Worm (Caenorhabditis elegans) whole organism, early embryonic: ENCODE results near the gene hpo-28.
A peak's percentile ranks its signal among the peaks of the same experiment; 100 is the strongest.

Experiments used
- B0310.2 ChIP-seq: sonication (generic microtip); optimal IDR thresholded peaks from 2 replicates; lab custom pipeline; 2016; ENCODE audit warnings: mild to moderate bottlenecking, missing genetic modification characterization, missing compliant biosample characterization
- F13C5.2 ChIP-seq: sonication (generic microtip); optimal IDR thresholded peaks from 2 replicates; lab custom pipeline; 2017; ENCODE audit warnings: mild to moderate bottlenecking, missing genetic modification characterization, inconsistent platforms, missing compliant biosample characterization
- aly-1 ChIP-seq: sonication (generic microtip); optimal IDR thresholded peaks from 2 replicates; lab custom pipeline; 2016; ENCODE audit warnings: missing genetic modification characterization, missing compliant biosample characterization
- ama-1 ChIP-seq: fragments of 150-350 bp; optimal IDR thresholded peaks from 2 replicates; lab custom pipeline; 2014
- ceh-13 ChIP-seq: fragments of 200-800 bp; sonication (Bioruptor generic); optimal IDR thresholded peaks from 2 replicates; lab custom pipeline; 2018; ENCODE audit warnings: mild to moderate bottlenecking, missing genetic modification characterization, missing compliant biosample characterization
- ceh-36 ChIP-seq: sonication (generic microtip); optimal IDR thresholded peaks from 2 replicates; lab custom pipeline; 2016; ENCODE audit warnings: missing genetic modification characterization, inconsistent platforms, missing compliant biosample characterization
- ets-7 ChIP-seq: sonication (generic microtip); optimal IDR thresholded peaks from 2 replicates; lab custom pipeline; 2016; ENCODE audit warnings: missing genotype, missing genetic modification characterization, missing compliant biosample characterization
- flt-1 ChIP-seq: fragments of 200-800 bp; sonication (Bioruptor generic); IDR thresholded peaks from 2 replicates; pipeline ENCODE4 v1.3.6; 2022; ENCODE audit warnings: missing genetic modification characterization, missing compliant biosample characterization
- hmbx-1 ChIP-seq: sonication (generic microtip); optimal IDR thresholded peaks from 2 replicates; lab custom pipeline; 2016; ENCODE audit warnings: mild to moderate bottlenecking, missing genetic modification characterization, missing compliant biosample characterization
- hmg-4 ChIP-seq: fragments of 200-800 bp; sonication (Bioruptor generic); optimal IDR thresholded peaks from 2 replicates; lab custom pipeline; 2018; ENCODE audit warnings: mild to moderate bottlenecking, missing genetic modification characterization, missing compliant biosample characterization
- hnd-1 ChIP-seq: sonication (generic microtip); optimal IDR thresholded peaks from 2 replicates; lab custom pipeline; 2016; ENCODE audit warnings: missing genetic modification characterization, missing compliant biosample characterization
- pes-1 ChIP-seq: fragments of 200-800 bp; sonication (Bioruptor generic); IDR thresholded peaks from 2 replicates; pipeline ENCODE4 v1.3.6; 2022; ENCODE audit warnings: missing genetic modification reagents, missing genetic modification characterization, missing compliant biosample characterization
- scrt-1 ChIP-seq: fragments of 200-800 bp; sonication (Bioruptor generic); IDR thresholded peaks from 2 replicates; pipeline ENCODE4 v1.3.6; 2022; ENCODE audit warnings: missing genetic modification characterization, missing compliant biosample characterization
- sea-1 ChIP-seq: fragments of 200-800 bp; sonication (Bioruptor generic); conservative IDR thresholded peaks from 2 replicates; pipeline ENCODE4 v1.3.6; 2022; ENCODE audit warnings: missing genetic modification characterization, missing compliant biosample characterization
- tbx-11 ChIP-seq: fragments of 200-800 bp; sonication (Bioruptor generic); IDR thresholded peaks from 2 replicates; pipeline ENCODE4 v1.3.6; 2022; ENCODE audit warnings: missing genetic modification characterization, missing compliant biosample characterization
- tbx-37 ChIP-seq: fragments of 200-800 bp; sonication (Bioruptor generic); conservative IDR thresholded peaks from 2 replicates; pipeline ENCODE4 v1.3.6; 2022; ENCODE audit warnings: missing genetic modification reagents, missing genetic modification characterization, missing compliant biosample characterization
- tra-4 ChIP-seq: sonication (generic microtip); optimal IDR thresholded peaks from 2 replicates; lab custom pipeline; 2017; ENCODE audit warnings: missing genetic modification characterization, missing compliant biosample characterization

Gene hpo-28

DNA sequence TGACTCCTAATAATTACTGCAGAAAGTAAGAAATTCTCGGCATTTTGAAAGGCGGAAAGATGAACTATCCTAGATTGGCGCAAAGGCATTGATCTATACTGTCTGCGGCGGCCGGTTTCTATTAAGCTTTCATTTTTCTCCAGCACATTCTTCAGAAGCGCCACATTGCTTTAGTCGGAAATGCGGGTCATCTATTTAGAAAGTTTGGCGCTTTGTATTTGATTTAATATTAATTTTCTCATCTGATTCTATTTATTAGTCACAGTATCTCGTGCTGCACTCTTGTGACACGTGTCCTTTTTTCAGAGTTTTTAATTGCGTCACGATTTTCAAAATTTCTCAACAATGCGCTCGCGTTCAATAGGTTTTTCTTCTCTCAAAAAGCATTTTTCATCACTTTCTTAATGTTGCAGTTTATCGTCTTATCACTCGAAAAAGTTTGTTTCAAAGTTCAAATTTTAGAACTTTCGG is 5.9 kb upstream of the hpo-28 start:
- no peak for TF ChIP-seq tbx-37 (GFP tag; lab: Robert Waterston, UW)
- TF ChIP-seq tra-4 (tag; lab: Kevin White, UChicago), result no peak
- TF ChIP-seq flt-1 (GFP tag; lab: Robert Waterston, UW), result no peak
- peak; percentile 27 for TF ChIP-seq ceh-36 (tag; lab: Kevin White, UChicago)
- no peak for TF ChIP-seq ceh-13 (GFP tag; lab: Kevin White, UChicago)
- TF ChIP-seq ama-1, result peak; percentile 83

DNA sequence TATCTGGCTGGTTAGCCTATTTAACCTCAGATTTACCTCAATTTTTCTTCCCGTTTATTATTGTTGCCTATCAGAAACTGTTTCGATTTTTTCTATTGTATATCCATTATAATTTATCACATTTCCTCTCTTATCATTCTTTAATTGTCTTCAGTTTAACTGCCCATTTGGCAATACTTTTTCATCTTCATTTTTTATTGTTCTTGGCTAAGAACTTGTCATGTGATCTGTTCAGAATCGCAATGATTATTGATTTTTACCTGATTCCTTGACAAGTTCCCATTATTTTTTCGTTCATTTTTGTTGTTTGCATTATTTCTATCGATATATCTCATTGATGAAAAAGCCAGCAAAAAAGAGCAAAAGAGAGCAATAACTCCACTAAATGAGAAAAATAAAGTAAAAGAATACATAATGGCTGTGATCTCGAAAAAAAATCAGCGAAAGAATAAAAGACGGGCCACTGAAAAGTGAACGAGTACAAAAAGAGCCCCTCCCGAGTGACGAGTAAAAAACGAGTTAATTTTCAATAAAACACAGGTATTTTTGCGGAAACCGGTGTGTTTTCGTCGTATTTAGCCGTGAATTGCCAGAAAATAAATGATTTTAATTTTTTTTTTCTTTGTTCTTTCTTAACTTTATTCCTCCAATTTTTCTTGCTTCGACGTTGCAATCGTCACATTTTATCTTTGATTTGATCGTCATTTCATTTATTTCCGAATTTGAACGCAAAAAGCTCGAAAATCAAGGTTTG is 5.3 kb upstream of the hpo-28 start, which contains the start of gene arf-1:
Gene arf-1 (plus strand): TSS at position 657 of the 754 bp plus-strand sequence.
- TF ChIP-seq ceh-13 (GFP tag; lab: Kevin White, UChicago) (no peak), ama-1 (no peak), aly-1 (tag; lab: Kevin White, UChicago) (no peak), tbx-11 (no peak), ceh-36 (tag; lab: Kevin White, UChicago) (no peak), B0310.2 (tag; lab: Kevin White, UChicago) (no peak), flt-1 (GFP tag; lab: Robert Waterston, UW) (no peak), tra-4 (tag; lab: Kevin White, UChicago) (no peak), tbx-37 (GFP tag; lab: Robert Waterston, UW) (no peak), hnd-1 (no peak), F13C5.2 (no peak), ets-7 (tag; lab: Kevin White, UChicago) (no peak)

DNA sequence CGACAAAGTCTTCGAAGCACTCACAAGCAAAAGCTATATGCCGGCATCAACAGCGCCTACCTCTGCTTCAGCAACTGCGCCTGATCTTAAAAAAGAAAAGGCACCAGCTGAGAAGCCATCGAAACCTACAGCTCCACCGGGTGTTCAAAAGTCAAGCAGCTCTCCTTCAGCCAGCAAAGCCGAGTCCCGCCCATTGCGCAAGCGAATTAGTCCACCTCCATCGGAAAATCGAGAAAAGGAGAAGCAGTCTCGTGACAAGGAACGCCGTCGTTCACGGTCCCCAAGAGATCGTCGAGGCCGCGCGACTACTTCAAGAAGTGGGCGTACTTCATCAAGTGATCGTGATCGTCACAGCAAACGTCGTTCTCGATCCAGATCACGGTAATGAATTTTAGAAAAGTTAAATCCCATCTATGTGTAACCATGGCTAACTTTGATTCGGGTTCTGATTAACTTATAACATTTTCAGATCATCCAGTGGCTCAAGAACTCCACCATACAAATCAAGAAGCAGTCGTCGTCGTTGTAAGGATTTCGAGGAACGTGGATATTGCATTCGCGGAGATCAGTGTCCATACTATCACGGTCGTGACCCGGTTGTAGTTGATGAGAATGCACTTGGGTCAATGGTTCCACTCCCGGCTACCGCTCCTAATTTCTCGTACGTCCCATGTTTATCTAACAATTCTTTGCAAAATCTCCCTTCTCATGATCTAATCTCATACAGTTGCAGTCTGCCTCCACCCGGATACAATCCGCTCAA is 2.9 kb upstream of the hpo-28 start:
- TF ChIP-seq hmbx-1 (tag; lab: Kevin White, UChicago) (no peak), ceh-36 (tag; lab: Kevin White, UChicago) (no peak), tbx-37 (GFP tag; lab: Robert Waterston, UW) (no peak), F13C5.2 (no peak), aly-1 (tag; lab: Kevin White, UChicago) (no peak), flt-1 (GFP tag; lab: Robert Waterston, UW) (no peak), ceh-13 (GFP tag; lab: Kevin White, UChicago) (no peak), tra-4 (tag; lab: Kevin White, UChicago) (no peak), pes-1 (GFP tag; lab: Robert Waterston, UW) (no peak), hnd-1 (no peak), B0310.2 (tag; lab: Kevin White, UChicago) (no peak), sea-1 (GFP tag; lab: Robert Waterston, UW) (no peak)

DNA sequence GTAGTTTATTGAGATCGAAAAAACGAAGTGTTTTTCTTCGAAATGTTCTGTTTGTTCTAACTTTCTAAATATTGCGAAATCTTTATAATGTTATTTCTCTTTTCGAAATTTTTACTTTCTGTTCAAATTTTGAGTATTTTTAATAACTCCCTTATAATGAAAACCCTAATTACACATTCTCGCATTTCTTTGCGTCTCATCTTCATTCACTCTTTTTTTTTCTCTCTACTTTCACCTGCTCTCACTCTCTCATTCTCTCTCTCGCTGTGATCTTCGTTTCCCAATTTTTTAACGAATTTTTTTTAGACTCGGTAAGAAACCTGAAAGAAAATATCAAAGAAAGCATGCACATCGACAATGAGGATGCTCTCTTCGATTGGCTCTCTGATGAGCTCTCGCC is 2.1 kb upstream of the hpo-28 start, which contains the start of gene rbm-26:
Gene rbm-26 (plus strand): TSS at position 301 of the 400 bp plus-strand sequence.
- TF ChIP-seq hnd-1, result no peak
- TF ChIP-seq ets-7 (tag; lab: Kevin White, UChicago), result no peak
- TF ChIP-seq hmg-4 (GFP tag; lab: Kevin White, UChicago), result no peak
- TF ChIP-seq flt-1 (GFP tag; lab: Robert Waterston, UW), result no peak
- TF ChIP-seq pes-1 (GFP tag; lab: Robert Waterston, UW), result no peak
- no peak for TF ChIP-seq F13C5.2
- TF ChIP-seq sea-1 (GFP tag; lab: Robert Waterston, UW), result no peak
- no peak for TF ChIP-seq tbx-11

DNA sequence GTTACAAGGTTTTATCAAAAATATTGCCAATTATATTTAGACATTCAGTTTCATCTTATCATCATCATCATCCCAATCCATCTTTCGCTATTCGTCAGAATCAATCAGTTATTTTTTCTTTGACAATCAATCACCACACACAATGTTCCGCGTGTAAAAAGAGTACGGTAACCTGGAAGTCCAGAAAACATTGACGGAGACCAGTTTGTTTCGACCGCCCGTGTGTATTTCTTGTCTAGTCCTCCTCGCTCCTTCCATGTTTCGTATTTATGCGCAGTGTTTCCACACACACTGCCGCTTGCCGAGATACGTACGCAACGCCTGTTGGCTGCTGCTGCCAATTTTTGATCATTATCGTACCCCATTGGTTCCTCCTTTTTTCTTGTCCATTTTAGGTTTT is 1.6 kb upstream of the hpo-28 start:
- 0 out of 2 replicates have a peak, but pooled peaks have one; percentile 26 for TF ChIP-seq sea-1 (GFP tag; lab: Robert Waterston, UW)
- TF ChIP-seq hmg-4 (GFP tag; lab: Kevin White, UChicago), result no peak
- peak; percentile 3 for TF ChIP-seq aly-1 (tag; lab: Kevin White, UChicago)

DNA sequence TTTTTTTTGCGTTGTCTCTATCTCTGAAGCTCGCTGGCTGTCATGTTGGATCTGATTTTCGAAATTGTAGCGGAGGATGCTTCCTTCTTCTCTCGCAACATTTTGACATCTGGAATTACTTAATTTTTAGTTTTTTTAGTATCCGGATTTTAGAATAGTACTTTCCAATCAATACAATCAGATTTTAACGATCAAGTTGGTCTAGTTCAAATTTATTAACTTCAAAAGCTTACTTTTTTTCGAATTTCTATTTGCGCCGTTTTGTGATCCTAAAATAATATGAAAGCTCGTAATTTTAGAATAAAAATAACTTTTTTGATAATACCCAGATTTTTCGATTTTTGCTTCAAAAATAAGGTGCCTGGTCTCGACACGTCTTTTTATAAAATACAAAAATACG is 921 bp upstream of the hpo-28 start, which contains the start of gene B0336.12:
Gene B0336.12 (minus strand): TSS at position 101 of the 400 bp plus-strand sequence.
- TF ChIP-seq tra-4 (tag; lab: Kevin White, UChicago), result no peak
- no peak for TF ChIP-seq hmbx-1 (tag; lab: Kevin White, UChicago)
- TF ChIP-seq tbx-11, result no peak
- TF ChIP-seq flt-1 (GFP tag; lab: Robert Waterston, UW), result no peak
- no peak for TF ChIP-seq ets-7 (tag; lab: Kevin White, UChicago)
- no peak for TF ChIP-seq hnd-1
- no peak for TF ChIP-seq ceh-13 (GFP tag; lab: Kevin White, UChicago)
- no peak for TF ChIP-seq aly-1 (tag; lab: Kevin White, UChicago)
- no peak for TF ChIP-seq tbx-37 (GFP tag; lab: Robert Waterston, UW)
- TF ChIP-seq ama-1, result no peak
- TF ChIP-seq hmg-4 (GFP tag; lab: Kevin White, UChicago), result no peak
- no peak for TF ChIP-seq sea-1 (GFP tag; lab: Robert Waterston, UW)
- no peak for TF ChIP-seq F13C5.2
- TF ChIP-seq B0310.2 (tag; lab: Kevin White, UChicago), result no peak

DNA sequence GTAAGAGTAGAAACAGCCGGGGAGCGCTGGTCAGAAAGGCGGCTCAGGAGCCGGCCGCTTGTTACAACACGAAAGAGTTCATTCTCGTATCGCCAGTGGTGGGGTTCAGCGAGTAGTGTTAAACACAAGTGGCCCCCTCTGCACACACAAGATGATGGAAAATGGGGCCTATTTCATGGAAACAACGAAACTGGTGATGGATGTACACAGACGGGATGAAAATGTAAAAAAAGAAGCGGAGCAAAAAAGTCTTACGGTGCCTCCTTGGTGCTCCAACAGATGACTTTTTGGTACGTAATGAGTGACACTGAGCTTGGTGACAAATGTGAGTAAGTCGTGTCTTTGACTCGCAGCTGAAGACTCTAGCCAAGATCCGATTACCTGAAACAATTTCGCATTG is 1.1 kb downstream of the hpo-28 start:
- no peak for TF ChIP-seq ama-1
- no peak for TF ChIP-seq sea-1 (GFP tag; lab: Robert Waterston, UW)
- TF ChIP-seq B0310.2 (tag; lab: Kevin White, UChicago), result no peak
- no peak for TF ChIP-seq tbx-37 (GFP tag; lab: Robert Waterston, UW)
- no peak for TF ChIP-seq hnd-1
- no peak for TF ChIP-seq F13C5.2
- no peak for TF ChIP-seq ceh-36 (tag; lab: Kevin White, UChicago)
- no peak for TF ChIP-seq scrt-1 (GFP tag; lab: Robert Waterston, UW)
- TF ChIP-seq ceh-13 (GFP tag; lab: Kevin White, UChicago), result no peak
